Fruit fly (Drosophila melanogaster) whole organism, prepupa: ENCODE measurements around the gene CG6508.

Source experiments
- Blimp-1 ChIP-seq: fragments of 200-800 bp; sonication (Bioruptor generic); optimal IDR thresholded peaks from 3 replicates; lab custom pipeline; 2017; ENCODE audit warnings: missing biosample characterization, missing genetic modification characterization, mild to moderate bottlenecking, moderate library complexity, missing genetic modification reagents
- CG10669 ChIP-seq: fragments of 200-800 bp; sonication (Bioruptor generic); optimal IDR thresholded peaks from 3 replicates; lab custom pipeline; 2018; ENCODE audit warnings: missing biosample characterization, mild to moderate bottlenecking, missing genetic modification characterization, moderate library complexity
- CG11762 ChIP-seq: fragments of 200-800 bp; sonication (Bioruptor generic); optimal IDR thresholded peaks from 3 replicates; lab custom pipeline; 2016; ENCODE audit warnings: missing biosample characterization, missing genetic modification characterization; ENCODE audit not compliant: insufficient read depth
- CG11902 ChIP-seq: fragments of 200-800 bp; sonication (Bioruptor generic); optimal IDR thresholded peaks from 3 replicates; lab custom pipeline; 2016; ENCODE audit warnings: missing biosample characterization, missing genetic modification characterization
- CG15336 ChIP-seq: fragments of 200-800 bp; sonication (Bioruptor generic); IDR thresholded peaks from 2 replicates; pipeline ENCODE4 v1.3.6; 2022; ENCODE audit warnings: missing biosample characterization, missing genetic modification characterization
- CG16779 ChIP-seq: fragments of 200-800 bp; sonication (Bioruptor generic); optimal IDR thresholded peaks from 3 replicates; lab custom pipeline; 2017; ENCODE audit warnings: missing biosample characterization, mild to moderate bottlenecking, missing genetic modification characterization
- CG31627 ChIP-seq: fragments of 200-800 bp; sonication (Bioruptor generic); optimal IDR thresholded peaks from 3 replicates; lab custom pipeline; 2016; ENCODE audit warnings: missing biosample characterization, missing genetic modification characterization
- CG32006 ChIP-seq: fragments of 200-800 bp; sonication (Bioruptor generic); optimal IDR thresholded peaks from 3 replicates; lab custom pipeline; 2017; ENCODE audit warnings: missing biosample characterization, mild to moderate bottlenecking, missing genetic modification characterization
- CG34406 ChIP-seq: fragments of 200-800 bp; sonication (Bioruptor generic); optimal IDR thresholded peaks from 3 replicates; lab custom pipeline; 2016; ENCODE audit warnings: missing biosample characterization, missing genetic modification characterization
- CG3919 ChIP-seq: fragments of 200-800 bp; sonication (Bioruptor generic); optimal IDR thresholded peaks from 3 replicates; lab custom pipeline; 2016; ENCODE audit warnings: missing biosample characterization, missing genetic modification characterization
- CG4318 ChIP-seq: fragments of 200-800 bp; sonication (Bioruptor generic); optimal IDR thresholded peaks from 3 replicates; lab custom pipeline; 2017; ENCODE audit warnings: missing biosample characterization, mild to moderate bottlenecking, missing genetic modification characterization
- CG6808 ChIP-seq: fragments of 200-800 bp; sonication (Bioruptor generic); optimal IDR thresholded peaks from 3 replicates; lab custom pipeline; 2017; ENCODE audit warnings: missing biosample characterization, missing genetic modification characterization, mild to moderate bottlenecking, moderate library complexity, missing genetic modification reagents
- CG6854 ChIP-seq: fragments of 200-800 bp; sonication (Bioruptor generic); optimal IDR thresholded peaks from 2 replicates; lab custom pipeline; 2017; ENCODE audit warnings: missing biosample characterization, mild to moderate bottlenecking, missing genetic modification characterization
- CG8119 ChIP-seq: fragments of 200-800 bp; sonication (Bioruptor generic); IDR thresholded peaks from 3 replicates; pipeline ENCODE4 v1.3.6; 2022; ENCODE audit warnings: missing biosample characterization, missing genetic modification characterization
- CG8632 ChIP-seq: fragments of 200-800 bp; sonication (Bioruptor generic); optimal IDR thresholded peaks from 3 replicates; lab custom pipeline; 2016; ENCODE audit warnings: missing biosample characterization, missing genetic modification characterization
- CG9139 ChIP-seq: fragments of 200-800 bp; sonication (Bioruptor generic); optimal IDR thresholded peaks from 3 replicates; lab custom pipeline; 2017; ENCODE audit warnings: missing biosample characterization, mild to moderate bottlenecking, missing genetic modification characterization
- Eip78C ChIP-seq: fragments of 200-800 bp; sonication (Bioruptor generic); peaks from one replicate; lab custom pipeline; 2016; ENCODE audit warnings: missing biosample characterization, missing genetic modification characterization
- Eip93F ChIP-seq: fragments of 200-800 bp; sonication (Bioruptor generic); optimal IDR thresholded peaks from 2 replicates; lab custom pipeline; 2016; ENCODE audit warnings: missing biosample characterization, mild to moderate bottlenecking, missing genetic modification characterization
- Ets21C ChIP-seq: fragments of 200-800 bp; sonication (Bioruptor generic); optimal IDR thresholded peaks from 3 replicates; lab custom pipeline; 2016; ENCODE audit warnings: missing biosample characterization, missing genetic modification characterization
- Hr38 ChIP-seq: sonication (Bioruptor generic); optimal IDR thresholded peaks from 2 replicates; lab custom pipeline; 2016; ENCODE audit warnings: missing biosample characterization, missing genetic modification characterization
- Hr4 ChIP-seq: fragments of 200-800 bp; sonication (Bioruptor generic); optimal IDR thresholded peaks from 3 replicates; lab custom pipeline; 2016; ENCODE audit warnings: missing biosample characterization, missing genetic modification characterization
- Lpt ChIP-seq: fragments of 200-800 bp; sonication (Bioruptor generic); optimal IDR thresholded peaks from 3 replicates; lab custom pipeline; 2016; ENCODE audit warnings: missing biosample characterization, missing genetic modification characterization
- Met ChIP-seq: fragments of 200-800 bp; sonication (Bioruptor generic); optimal IDR thresholded peaks from 3 replicates; lab custom pipeline; 2016; ENCODE audit warnings: missing biosample characterization, missing genetic modification characterization
- OdsH ChIP-seq: fragments of 200-800 bp; sonication (Bioruptor generic); optimal IDR thresholded peaks from 3 replicates; lab custom pipeline; 2016; ENCODE audit warnings: missing biosample characterization, missing genetic modification characterization
- Smox ChIP-seq: fragments of 200-800 bp; sonication (Bioruptor generic); optimal IDR thresholded peaks from 3 replicates; lab custom pipeline; 2016; ENCODE audit warnings: missing biosample characterization, missing genetic modification characterization
- Sox102F ChIP-seq: fragments of 200-800 bp; sonication (Bioruptor generic); optimal IDR thresholded peaks from 2 replicates; lab custom pipeline; 2016; ENCODE audit warnings: missing biosample characterization, mild to moderate bottlenecking, missing genetic modification characterization
- Sox14 ChIP-seq: fragments of 200-800 bp; sonication (Bioruptor generic); optimal IDR thresholded peaks from 3 replicates; lab custom pipeline; 2016; ENCODE audit warnings: missing biosample characterization, missing genetic modification characterization
- Sox15 ChIP-seq: fragments of 200-800 bp; sonication (Bioruptor generic); optimal IDR thresholded peaks from 3 replicates; lab custom pipeline; 2016; ENCODE audit warnings: missing biosample characterization, missing genetic modification characterization
- achi ChIP-seq: fragments of 200-800 bp; sonication (Bioruptor generic); optimal IDR thresholded peaks from 3 replicates; lab custom pipeline; 2016; ENCODE audit warnings: missing biosample characterization, missing genetic modification characterization
- cyc ChIP-seq: fragments of 200-800 bp; sonication (Bioruptor generic); optimal IDR thresholded peaks from 3 replicates; lab custom pipeline; 2016; ENCODE audit warnings: missing biosample characterization, missing genetic modification characterization
- dsx ChIP-seq: fragments of 200-800 bp; optimal IDR thresholded peaks from 3 replicates; lab custom pipeline; 2019; ENCODE audit warnings: missing biosample characterization, mild to moderate bottlenecking, missing genetic modification characterization, moderate library complexity; ENCODE audit not compliant: poor library complexity, severe bottlenecking
- eg ChIP-seq: fragments of 200-800 bp; sonication (Bioruptor generic); IDR thresholded peaks from 3 replicates; pipeline ENCODE4 v1.3.6; 2022; ENCODE audit warnings: missing biosample characterization, missing genetic modification characterization
- esn ChIP-seq: fragments of 200-800 bp; sonication (Bioruptor generic); optimal IDR thresholded peaks from 2 replicates; lab custom pipeline; 2016; ENCODE audit warnings: missing biosample characterization, mild to moderate bottlenecking, missing genetic modification characterization, moderate library complexity
- fd59A ChIP-seq: fragments of 200-800 bp; sonication (Bioruptor generic); optimal IDR thresholded peaks from 2 replicates; lab custom pipeline; 2017; ENCODE audit warnings: missing biosample characterization, mild to moderate bottlenecking, missing genetic modification characterization, missing genetic modification reagents
- fkh ChIP-seq: fragments of 200-800 bp; sonication (Bioruptor generic); optimal IDR thresholded peaks from 3 replicates; lab custom pipeline; 2017; ENCODE audit warnings: missing biosample characterization, mild to moderate bottlenecking, missing genetic modification characterization, moderate library complexity
- lz ChIP-seq: fragments of 200-800 bp; sonication (Bioruptor generic); optimal IDR thresholded peaks from 3 replicates; lab custom pipeline; 2016; ENCODE audit warnings: missing biosample characterization, missing genetic modification characterization
- net ChIP-seq: fragments of 200-800 bp; sonication (Bioruptor generic); optimal IDR thresholded peaks from 3 replicates; lab custom pipeline; 2016; ENCODE audit warnings: missing biosample characterization, missing genetic modification characterization
- pdm3 ChIP-seq: fragments of 200-800 bp; sonication (Bioruptor generic); optimal IDR thresholded peaks from 3 replicates; lab custom pipeline; 2016; ENCODE audit warnings: missing biosample characterization, missing genetic modification characterization
- salr ChIP-seq, 2 experiments: fragments of 200-800 bp; sonication (Bioruptor generic); optimal IDR thresholded peaks; 3 replicates each; lab custom pipeline; 2016 to 2018; ENCODE audit warnings: missing biosample characterization in 2 of 2, missing genetic modification characterization in 2 of 2, mild to moderate bottlenecking in 1 of 2
- spab ChIP-seq: fragments of 200-800 bp; sonication (Bioruptor generic); optimal IDR thresholded peaks from 2 replicates; lab custom pipeline; 2017; ENCODE audit warnings: missing biosample characterization, mild to moderate bottlenecking, missing genetic modification characterization, missing genetic modification reagents
- ss ChIP-seq, 2 experiments: fragments of 200-800 bp; sonication (Bioruptor generic); optimal IDR thresholded peaks; 2 replicates in 1 of 2; 3 replicates in 1 of 2; lab custom pipeline; 2017 to 2018; ENCODE audit warnings: mild to moderate bottlenecking in 2 of 2, missing biosample characterization in 2 of 2, missing genetic modification characterization in 2 of 2, moderate library complexity in 1 of 2
- svp ChIP-seq: fragments of 200-800 bp; sonication (Bioruptor generic); peaks from one replicate; lab custom pipeline; 2016; ENCODE audit warnings: missing biosample characterization, missing genetic modification characterization
- topi ChIP-seq: fragments of 200-800 bp; sonication (Bioruptor generic); optimal IDR thresholded peaks from 3 replicates; lab custom pipeline; 2016; ENCODE audit warnings: missing biosample characterization, missing genetic modification characterization
- vri ChIP-seq: fragments of 200-800 bp; sonication (Bioruptor generic); optimal IDR thresholded peaks from 3 replicates; lab custom pipeline; 2016; ENCODE audit warnings: missing biosample characterization, mild to moderate bottlenecking, missing genetic modification characterization

Gene CG6508

dm6 chr2L:10794032-10794431 lies 24.9 kb upstream of the CG6508 start (continued):
- TF ChIP-seq Sox102F (GFP tag; lab: Kevin White, UChicago) (peak; percentile 51), fkh (GFP tag; lab: Kevin White, UChicago) (no peak), CG4318 (no peak), eg (GFP tag; lab: Robert Waterston, UW) (no peak), Smox (GFP tag; lab: Kevin White, UChicago) (no peak), CG8632 (GFP tag; lab: Kevin White, UChicago) (peak; percentile 25), svp (GFP tag; lab: Kevin White, UChicago) (no peak), Lpt (GFP tag; lab: Kevin White, UChicago) (no peak), achi (GFP tag; lab: Kevin White, UChicago) (no peak), CG16779 (tag; lab: Kevin White, UChicago) (no peak), OdsH (no peak), CG9139 (GFP tag; lab: Kevin White, UChicago) (peak; percentile 63), CG6808 (GFP tag; lab: Kevin White, UChicago) (peak; percentile 55), topi (GFP tag; lab: Kevin White, UChicago) (no peak), Met (GFP tag; lab: Kevin White, UChicago) (peak; percentile 12), Eip78C (GFP tag; lab: Kevin White, UChicago) (peak; percentile 75), CG11902 (no peak), CG6854 (peak; percentile 77), Sox15 (GFP tag; lab: Kevin White, UChicago) (no peak), Hr4 (GFP tag; lab: Kevin White, UChicago) (no peak), CG10669 (GFP tag; lab: Kevin White, UChicago) (no peak), Ets21C (GFP tag; lab: Kevin White, UChicago) (no peak)

dm6 chr2L:10795731-10796130 lies 23.2 kb upstream of the CG6508 start:
- TF ChIP-seq CG6854: no peak
- TF ChIP-seq Met (GFP tag; lab: Kevin White, UChicago): no peak
- no peak for TF ChIP-seq Eip93F (GFP tag; lab: Kevin White, UChicago)
- TF ChIP-seq eg (GFP tag; lab: Robert Waterston, UW): no peak

- TF ChIP-seq lz (GFP tag; lab: Kevin White, UChicago): peak; percentile 43
- TF ChIP-seq CG3919 (GFP tag; lab: Kevin White, UChicago): peak; percentile 38
- TF ChIP-seq pdm3: peak; percentile 34
- TF ChIP-seq Smox (GFP tag; lab: Kevin White, UChicago): peak; percentile 8
- peak in 1 of 2 experiments; percentile 5 for TF ChIP-seq salr (GFP tag; optimal IDR thresholded peaks at IDR 0.05; lab: Kevin White, UChicago)
- TF ChIP-seq Hr4 (GFP tag; lab: Kevin White, UChicago): peak; percentile 40
- TF ChIP-seq vri (GFP tag; lab: Kevin White, UChicago): no peak
- TF ChIP-seq CG8119 (GFP tag; lab: Robert Waterston, UW): peak; percentile 48; the same call in 1 of the 3 replicates
- TF ChIP-seq CG31627 (GFP tag; lab: Kevin White, UChicago): peak; percentile 25
- peak; percentile 8 for TF ChIP-seq CG10669 (GFP tag; lab: Kevin White, UChicago)
- peak; percentile 54 for TF ChIP-seq net (GFP tag; lab: Kevin White, UChicago)
- TF ChIP-seq Eip93F (GFP tag; lab: Kevin White, UChicago): no peak
- no peak for TF ChIP-seq fkh (GFP tag; lab: Kevin White, UChicago)
- TF ChIP-seq Lpt (GFP tag; lab: Kevin White, UChicago): peak; percentile 21
- TF ChIP-seq Sox14 (GFP tag; lab: Kevin White, UChicago): no peak
- TF ChIP-seq Blimp-1: no peak
- peak; percentile 13 for TF ChIP-seq OdsH
- TF ChIP-seq CG8632 (GFP tag; lab: Kevin White, UChicago): peak; percentile 22
- TF ChIP-seq spab (GFP tag; lab: Kevin White, UChicago): no peak
- no peak for TF ChIP-seq esn (GFP tag; lab: Kevin White, UChicago)
- TF ChIP-seq Ets21C (GFP tag; lab: Kevin White, UChicago): no peak
- TF ChIP-seq Eip78C (GFP tag; lab: Kevin White, UChicago): peak; percentile 65
- peak; percentile 34 for TF ChIP-seq Sox102F (GFP tag; lab: Kevin White, UChicago)
- TF ChIP-seq cyc (GFP tag; lab: Kevin White, UChicago): peak; percentile 27
- no peak for TF ChIP-seq fd59A
- no peak for TF ChIP-seq Hr38 (GFP tag; lab: Kevin White, UChicago)
- TF ChIP-seq CG11762 (GFP tag; lab: Kevin White, UChicago): no peak
- TF ChIP-seq CG16779 (tag; lab: Kevin White, UChicago): no peak
- peak; percentile 5 for TF ChIP-seq CG34406 (GFP tag; lab: Kevin White, UChicago)
- TF ChIP-seq dsx (GFP tag; lab: Kevin White, UChicago): peak; percentile 13
- peak in 1 of 2 experiments; percentile 14 for TF ChIP-seq ss (GFP tag; optimal IDR thresholded peaks at IDR 0.05; lab: Kevin White, UChicago)
- TF ChIP-seq CG32006 (GFP tag; lab: Kevin White, UChicago): peak; percentile 50
- TF ChIP-seq CG15336: peak; percentile 65
Observed at dm6 chr2L:10800877-10801719, 17.8 kb upstream of the CG6508 start, which contains the start of gene CG31869. Gene CG31869, minus strand, starts transcription at chr2L:10801109.
